Worm (Caenorhabditis elegans): Measurements from ENCODE around the gene C09G1.4.
A peak's percentile ranks its signal among the peaks of the same experiment; 100 is the strongest.

Gene C09G1.4

ce11 chrX:16039173-16039572 lies 32.7 kb upstream of the C09G1.4 start:
- no peak for TF ChIP-seq nhr-23 (tag; optimal IDR thresholded peaks at IDR 0.05)
- peak; percentile 5 for TF ChIP-seq fos-1 (tag; optimal IDR thresholded peaks at IDR 0.05)

- TF ChIP-seq nhr-25 (tag; optimal IDR thresholded peaks at IDR 0.05) (no peak), gmeb-1 (tag; optimal IDR thresholded peaks at IDR 0.05) (no peak), blmp-1 (tag; optimal IDR thresholded peaks at IDR 0.05; ENCODE audit: insufficient read depth) (no peak), snpc-4 (tag; optimal IDR thresholded peaks at IDR 0.05) (no peak), sma-3 (GFP tag; optimal IDR thresholded peaks at IDR 0.05) (no peak), fos-1 (tag; optimal IDR thresholded peaks at IDR 0.05) (no peak), ZK546.5 (tag; optimal IDR thresholded peaks at IDR 0.05) (no peak), R02D3.7 (tag; optimal IDR thresholded peaks at IDR 0.05) (no peak), sem-4 (tag; optimal IDR thresholded peaks at IDR 0.05) (no peak), peb-1 (tag; optimal IDR thresholded peaks at IDR 0.05) (no peak), ama-1 (optimal IDR thresholded peaks at IDR 0.05) (no peak), alr-1 (tag; optimal IDR thresholded peaks at IDR 0.05) (no peak), nhr-10 (tag; optimal IDR thresholded peaks at IDR 0.05) (no peak), nhr-77 (tag; optimal IDR thresholded peaks at IDR 0.05) (no peak), lin-11 (tag; optimal IDR thresholded peaks at IDR 0.05) (no peak), nhr-23 (tag; optimal IDR thresholded peaks at IDR 0.05) (no peak), nhr-129 (tag; optimal IDR thresholded peaks at IDR 0.05) (no peak), ceh-82 (tag; optimal IDR thresholded peaks at IDR 0.05) (no peak), nhr-21 (tag; optimal IDR thresholded peaks at IDR 0.05) (no peak), mbf-1 (tag; optimal IDR thresholded peaks at IDR 0.05) (no peak)
Observed at ce11 chrX:16030506-16030905, 24.1 kb upstream of the C09G1.4 start, which contains the start of gene mboa-1. Gene mboa-1 (plus strand): TSS chrX:16030806.

ce11 chrX:16028980-16029379 lies 22.6 kb upstream of the C09G1.4 start:
- TF ChIP-seq zag-1 (tag; optimal IDR thresholded peaks at IDR 0.05) (no peak), unc-62 (GFP tag; optimal IDR thresholded peaks at IDR 0.05) (no peak), nhr-10 (tag; optimal IDR thresholded peaks at IDR 0.05) (no peak), aly-2 (tag; optimal IDR thresholded peaks at IDR 0.05) (no peak), ztf-1 (GFP tag; conservative IDR thresholded peaks at IDR 0.05) (no peak), C34F6.9 (tag; optimal IDR thresholded peaks at IDR 0.05) (no peak), crh-2 (tag; optimal IDR thresholded peaks at IDR 0.05) (no peak), unc-39 (tag; optimal IDR thresholded peaks at IDR 0.05) (no peak), mbf-1 (tag; optimal IDR thresholded peaks at IDR 0.05) (no peak), elt-1 (tag; optimal IDR thresholded peaks at IDR 0.05) (no peak)

- no peak for TF ChIP-seq alr-1 (tag; optimal IDR thresholded peaks at IDR 0.05)
- TF ChIP-seq nhr-237 (tag; optimal IDR thresholded peaks at IDR 0.05): no peak
- TF ChIP-seq dmd-4 (tag; optimal IDR thresholded peaks at IDR 0.05): no peak
- TF ChIP-seq crh-2 (tag; optimal IDR thresholded peaks at IDR 0.05): peak; percentile 81
- TF ChIP-seq lsy-2 (tag; optimal IDR thresholded peaks at IDR 0.05): peak in 1 of 2 experiments; percentile 78
- no peak for TF ChIP-seq ama-1 (optimal IDR thresholded peaks at IDR 0.05)
- no peak for TF ChIP-seq mab-5 (tag; optimal IDR thresholded peaks at IDR 0.05)
- TF ChIP-seq ztf-4 (tag; optimal IDR thresholded peaks at IDR 0.05): no peak
- no peak for TF ChIP-seq nhr-25 (tag; optimal IDR thresholded peaks at IDR 0.05)
- TF ChIP-seq sma-9 (GFP tag; optimal IDR thresholded peaks at IDR 0.05): peak; percentile 87
- TF ChIP-seq sma-9 (tag; optimal IDR thresholded peaks at IDR 0.05): no peak
- no peak for TF ChIP-seq ceh-16 (tag; optimal IDR thresholded peaks at IDR 0.05)
- TF ChIP-seq elt-1 (tag; optimal IDR thresholded peaks at IDR 0.05): no peak
- TF ChIP-seq zag-1 (tag; optimal IDR thresholded peaks at IDR 0.05): peak; percentile 84
- TF ChIP-seq gmeb-1 (tag; optimal IDR thresholded peaks at IDR 0.05): no peak
- TF ChIP-seq C34F6.9 (tag; optimal IDR thresholded peaks at IDR 0.05): peak; percentile 60
- no peak for TF ChIP-seq nhr-77 (tag; optimal IDR thresholded peaks at IDR 0.05)
- TF ChIP-seq nhr-129 (tag; optimal IDR thresholded peaks at IDR 0.05): peak; percentile 75
- no peak for TF ChIP-seq nhr-23 (tag; optimal IDR thresholded peaks at IDR 0.05)
- TF ChIP-seq lin-11 (tag; optimal IDR thresholded peaks at IDR 0.05): peak; percentile 75
- TF ChIP-seq nhr-21 (tag; optimal IDR thresholded peaks at IDR 0.05): peak; percentile 75
- TF ChIP-seq unc-55 (GFP tag; optimal IDR thresholded peaks at IDR 0.05): peak; percentile 69
- no peak for TF ChIP-seq ztf-1 (GFP tag; conservative IDR thresholded peaks at IDR 0.05)
- TF ChIP-seq aly-2 (tag; optimal IDR thresholded peaks at IDR 0.05): no peak
- no peak for TF ChIP-seq lin-39 (tag; optimal IDR thresholded peaks at IDR 0.05)
- no peak for TF ChIP-seq unc-39 (tag; optimal IDR thresholded peaks at IDR 0.05)
- no peak for TF ChIP-seq ZK546.5 (tag; optimal IDR thresholded peaks at IDR 0.05)
- peak; percentile 71 for TF ChIP-seq sma-3 (GFP tag; optimal IDR thresholded peaks at IDR 0.05)
- TF ChIP-seq nhr-11 (tag; optimal IDR thresholded peaks at IDR 0.05): no peak
- TF ChIP-seq blmp-1 (tag; optimal IDR thresholded peaks at IDR 0.05; ENCODE audit: insufficient read depth): peak; percentile 23
- TF ChIP-seq ceh-82 (tag; optimal IDR thresholded peaks at IDR 0.05): peak; percentile 43
- no peak for TF ChIP-seq R02D3.7 (tag; optimal IDR thresholded peaks at IDR 0.05)
- TF ChIP-seq F13H6.1 (tag; optimal IDR thresholded peaks at IDR 0.05): peak; percentile 91
- peak; percentile 47 for TF ChIP-seq nhr-6 (tag; optimal IDR thresholded peaks at IDR 0.05)
- peak; percentile 79 for TF ChIP-seq sem-4 (tag; optimal IDR thresholded peaks at IDR 0.05)
- TF ChIP-seq lin-13 (GFP tag; optimal IDR thresholded peaks at IDR 0.05): peak; percentile 60
- TF ChIP-seq snpc-4 (tag; optimal IDR thresholded peaks at IDR 0.05): peak; percentile 89
- TF ChIP-seq skn-1 (tag; optimal IDR thresholded peaks at IDR 0.05): peak; percentile 1
- no peak for TF ChIP-seq unc-62 (GFP tag; optimal IDR thresholded peaks at IDR 0.05)
- TF ChIP-seq ztf-11 (tag; optimal IDR thresholded peaks at IDR 0.05): no peak
- TF ChIP-seq elt-3 (tag; optimal IDR thresholded peaks at IDR 0.05): no peak
- peak; percentile 79 for TF ChIP-seq fos-1 (tag; optimal IDR thresholded peaks at IDR 0.05)
- no peak for TF ChIP-seq peb-1 (tag; optimal IDR thresholded peaks at IDR 0.05)
- no peak for TF ChIP-seq nhr-10 (tag; optimal IDR thresholded peaks at IDR 0.05)
Observed at ce11 chrX:16024558-16024957, 18.1 kb upstream of the C09G1.4 start.
